Worm (Caenorhabditis elegans) whole organism, young adult: ENCODE results near the gene C08E3.15.

ENCODE experiments used
- F57C9.4 ChIP-seq: sonication (generic microtip); optimal IDR thresholded peaks from 2 replicates; lab custom pipeline; 2017; ENCODE audit warnings: mild to moderate bottlenecking, missing genetic modification characterization, missing compliant biosample characterization
- ama-1 ChIP-seq, 3 experiments: fragments of 150-350 bp in 1 of 3; sonication (generic microtip) in 2 of 3; optimal IDR thresholded peaks; 2 replicates each; lab custom pipeline; 2014 to 2018; ENCODE audit warnings: missing biosample characterization in 2 of 3, missing genetic modification characterization in 2 of 3, missing genetic modification reagents in 2 of 3
- ceh-79 ChIP-seq: sonication (generic microtip); optimal IDR thresholded peaks from 2 replicates; lab custom pipeline; 2017; ENCODE audit warnings: mild to moderate bottlenecking, missing genetic modification characterization, missing compliant biosample characterization
- fkh-3 ChIP-seq: sonication (generic microtip); optimal IDR thresholded peaks from 2 replicates; lab custom pipeline; 2016; ENCODE audit warnings: mild to moderate bottlenecking, missing genetic modification characterization, missing compliant biosample characterization
- hlh-26 ChIP-seq: fragments of 200-800 bp; sonication (Bioruptor generic); conservative IDR thresholded peaks from 2 replicates; pipeline ENCODE4 v1.3.6; 2022; ENCODE audit warnings: missing genetic modification reagents, missing genetic modification characterization, missing compliant biosample characterization
- nhr-179 ChIP-seq: sonication (generic microtip); optimal IDR thresholded peaks from 2 replicates; lab custom pipeline; 2016; ENCODE audit warnings: mild to moderate bottlenecking, missing genetic modification characterization, missing compliant biosample characterization
- nhr-27 ChIP-seq: fragments of 200-800 bp; sonication (Bioruptor generic); optimal IDR thresholded peaks from 2 replicates; lab custom pipeline; 2018; ENCODE audit warnings: mild to moderate bottlenecking, missing genetic modification characterization, moderate library complexity, missing compliant biosample characterization
- sdz-38 ChIP-seq: sonication (generic microtip); optimal IDR thresholded peaks from 2 replicates; lab custom pipeline; 2016; ENCODE audit warnings: missing genotype, missing genetic modification characterization, missing compliant biosample characterization
- unc-62 ChIP-seq: fragments of 150-350 bp; optimal IDR thresholded peaks from 2 replicates; lab custom pipeline; 2014; ENCODE audit warnings: missing biosample characterization, missing genetic modification reagents, missing genetic modification characterization
- ztf-18 ChIP-seq: sonication (generic microtip); optimal IDR thresholded peaks from 2 replicates; lab custom pipeline; 2016; ENCODE audit warnings: missing genotype, mild to moderate bottlenecking, missing genetic modification characterization, missing compliant biosample characterization

- TF ChIP-seq ceh-79 (no peak), F57C9.4 (tag; lab: Kevin White, UChicago) (no peak), sdz-38 (no peak), unc-62 (GFP tag; lab: Kevin White, UChicago) (no peak), nhr-179 (tag; lab: Kevin White, UChicago) (no peak), ztf-18 (tag; lab: Kevin White, UChicago) (no peak), ama-1 (optimal IDR thresholded peaks at IDR 0.05; lab: Kevin White, UChicago) (no peak), ama-1 (GFP tag; optimal IDR thresholded peaks at IDR 0.05; lab: Kevin White, UChicago) (no peak), nhr-27 (no peak), hlh-26 (GFP tag; lab: Robert Waterston, UW) (no peak), fkh-3 (tag; lab: Kevin White, UChicago) (no peak)
Measured at ce11 chrII:1584140-1584539, 43.5 kb downstream of the C08E3.15 start, which contains the start of gene clec-21.
